Fruit fly (Drosophila melanogaster) whole organism, prepupa: ENCODE measurements around the gene CG34125.
A peak's percentile ranks its signal among the peaks of the same experiment; 100 is the strongest.

Experiments used
- Blimp-1 ChIP-seq: fragments of 200-800 bp; sonication (Bioruptor generic); optimal IDR thresholded peaks from 3 replicates; lab custom pipeline; 2017; ENCODE audit warnings: missing biosample characterization, missing genetic modification characterization, mild to moderate bottlenecking, moderate library complexity, missing genetic modification reagents
- CG10631 ChIP-seq: fragments of 200-800 bp; sonication (Bioruptor generic); optimal IDR thresholded peaks from 2 replicates; lab custom pipeline; 2016; ENCODE audit warnings: missing biosample characterization, missing genetic modification characterization
- CG11294 ChIP-seq: fragments of 200-800 bp; sonication (Bioruptor generic); IDR thresholded peaks from 2 replicates; pipeline ENCODE4 v1.3.6; 2022; ENCODE audit warnings: missing biosample characterization, missing genetic modification characterization
- CG11902 ChIP-seq: fragments of 200-800 bp; sonication (Bioruptor generic); optimal IDR thresholded peaks from 3 replicates; lab custom pipeline; 2016; ENCODE audit warnings: missing biosample characterization, missing genetic modification characterization
- CG32006 ChIP-seq: fragments of 200-800 bp; sonication (Bioruptor generic); optimal IDR thresholded peaks from 3 replicates; lab custom pipeline; 2017; ENCODE audit warnings: missing biosample characterization, mild to moderate bottlenecking, missing genetic modification characterization
- CG34406 ChIP-seq: fragments of 200-800 bp; sonication (Bioruptor generic); optimal IDR thresholded peaks from 3 replicates; lab custom pipeline; 2016; ENCODE audit warnings: missing biosample characterization, missing genetic modification characterization
- CG3919 ChIP-seq: fragments of 200-800 bp; sonication (Bioruptor generic); optimal IDR thresholded peaks from 3 replicates; lab custom pipeline; 2016; ENCODE audit warnings: missing biosample characterization, missing genetic modification characterization
- CG4318 ChIP-seq: fragments of 200-800 bp; sonication (Bioruptor generic); optimal IDR thresholded peaks from 3 replicates; lab custom pipeline; 2017; ENCODE audit warnings: missing biosample characterization, mild to moderate bottlenecking, missing genetic modification characterization
- CG6163 ChIP-seq: fragments of 200-800 bp; sonication (Bioruptor generic); IDR thresholded peaks from 3 replicates; pipeline ENCODE4 v1.3.6; 2022; ENCODE audit warnings: missing biosample characterization, missing genetic modification characterization
- CG6276 ChIP-seq: fragments of 200-800 bp; sonication (Bioruptor generic); optimal IDR thresholded peaks from 2 replicates; lab custom pipeline; 2017; ENCODE audit warnings: missing biosample characterization, mild to moderate bottlenecking, missing genetic modification characterization
- CG6792 ChIP-seq: fragments of 200-800 bp; sonication (Bioruptor generic); optimal IDR thresholded peaks from 3 replicates; lab custom pipeline; 2016; ENCODE audit warnings: missing biosample characterization, missing genetic modification characterization
- CG6808 ChIP-seq: fragments of 200-800 bp; sonication (Bioruptor generic); optimal IDR thresholded peaks from 3 replicates; lab custom pipeline; 2017; ENCODE audit warnings: missing biosample characterization, missing genetic modification characterization, mild to moderate bottlenecking, moderate library complexity, missing genetic modification reagents
- CG8119 ChIP-seq: fragments of 200-800 bp; sonication (Bioruptor generic); IDR thresholded peaks from 3 replicates; pipeline ENCODE4 v1.3.6; 2022; ENCODE audit warnings: missing biosample characterization, missing genetic modification characterization
- CG8319 ChIP-seq: fragments of 200-800 bp; sonication (Bioruptor generic); optimal IDR thresholded peaks from 3 replicates; lab custom pipeline; 2016; ENCODE audit warnings: missing biosample characterization, missing genetic modification characterization
- CG8632 ChIP-seq: fragments of 200-800 bp; sonication (Bioruptor generic); optimal IDR thresholded peaks from 3 replicates; lab custom pipeline; 2016; ENCODE audit warnings: missing biosample characterization, missing genetic modification characterization
- Eip75B ChIP-seq: fragments of 200-800 bp; sonication (Bioruptor generic); optimal IDR thresholded peaks from 3 replicates; lab custom pipeline; 2016; ENCODE audit warnings: missing biosample characterization, missing genetic modification characterization
- Eip78C ChIP-seq: fragments of 200-800 bp; sonication (Bioruptor generic); peaks from one replicate; lab custom pipeline; 2016; ENCODE audit warnings: missing biosample characterization, missing genetic modification characterization
- Eip93F ChIP-seq: fragments of 200-800 bp; sonication (Bioruptor generic); optimal IDR thresholded peaks from 2 replicates; lab custom pipeline; 2016; ENCODE audit warnings: missing biosample characterization, mild to moderate bottlenecking, missing genetic modification characterization
- Gug ChIP-seq: fragments of 200-800 bp; sonication (Bioruptor generic); IDR thresholded peaks from 2 replicates; pipeline ENCODE4 v1.3.6; 2022; ENCODE audit warnings: missing biosample characterization, missing genetic modification characterization
- Hr38 ChIP-seq: sonication (Bioruptor generic); optimal IDR thresholded peaks from 2 replicates; lab custom pipeline; 2016; ENCODE audit warnings: missing biosample characterization, missing genetic modification characterization
- Hr39 ChIP-seq: fragments of 200-800 bp; sonication (Bioruptor generic); optimal IDR thresholded peaks from 2 replicates; lab custom pipeline; 2016; ENCODE audit warnings: missing biosample characterization, missing genetic modification characterization
- Lpt ChIP-seq: fragments of 200-800 bp; sonication (Bioruptor generic); optimal IDR thresholded peaks from 3 replicates; lab custom pipeline; 2016; ENCODE audit warnings: missing biosample characterization, missing genetic modification characterization
- Met ChIP-seq: fragments of 200-800 bp; sonication (Bioruptor generic); optimal IDR thresholded peaks from 3 replicates; lab custom pipeline; 2016; ENCODE audit warnings: missing biosample characterization, missing genetic modification characterization
- OdsH ChIP-seq: fragments of 200-800 bp; sonication (Bioruptor generic); optimal IDR thresholded peaks from 3 replicates; lab custom pipeline; 2016; ENCODE audit warnings: missing biosample characterization, missing genetic modification characterization
- Smox ChIP-seq: fragments of 200-800 bp; sonication (Bioruptor generic); optimal IDR thresholded peaks from 3 replicates; lab custom pipeline; 2016; ENCODE audit warnings: missing biosample characterization, missing genetic modification characterization
- Sox14 ChIP-seq: fragments of 200-800 bp; sonication (Bioruptor generic); optimal IDR thresholded peaks from 3 replicates; lab custom pipeline; 2016; ENCODE audit warnings: missing biosample characterization, missing genetic modification characterization
- Sox15 ChIP-seq: fragments of 200-800 bp; sonication (Bioruptor generic); optimal IDR thresholded peaks from 3 replicates; lab custom pipeline; 2016; ENCODE audit warnings: missing biosample characterization, missing genetic modification characterization
- achi ChIP-seq: fragments of 200-800 bp; sonication (Bioruptor generic); optimal IDR thresholded peaks from 3 replicates; lab custom pipeline; 2016; ENCODE audit warnings: missing biosample characterization, missing genetic modification characterization
- acj6 ChIP-seq: fragments of 200-800 bp; sonication (Bioruptor generic); optimal IDR thresholded peaks from 3 replicates; lab custom pipeline; 2016; ENCODE audit warnings: missing biosample characterization, missing genetic modification characterization
- cyc ChIP-seq: fragments of 200-800 bp; sonication (Bioruptor generic); optimal IDR thresholded peaks from 3 replicates; lab custom pipeline; 2016; ENCODE audit warnings: missing biosample characterization, missing genetic modification characterization
- dac ChIP-seq: fragments of 200-800 bp; sonication (Bioruptor generic); optimal IDR thresholded peaks from 2 replicates; lab custom pipeline; 2017; ENCODE audit warnings: missing biosample characterization, mild to moderate bottlenecking, missing genetic modification characterization
- dsx ChIP-seq: fragments of 200-800 bp; optimal IDR thresholded peaks from 3 replicates; lab custom pipeline; 2019; ENCODE audit warnings: missing biosample characterization, mild to moderate bottlenecking, missing genetic modification characterization, moderate library complexity; ENCODE audit not compliant: poor library complexity, severe bottlenecking
- eg ChIP-seq: fragments of 200-800 bp; sonication (Bioruptor generic); IDR thresholded peaks from 3 replicates; pipeline ENCODE4 v1.3.6; 2022; ENCODE audit warnings: missing biosample characterization, missing genetic modification characterization
- esn ChIP-seq: fragments of 200-800 bp; sonication (Bioruptor generic); optimal IDR thresholded peaks from 2 replicates; lab custom pipeline; 2016; ENCODE audit warnings: missing biosample characterization, mild to moderate bottlenecking, missing genetic modification characterization, moderate library complexity
- fd59A ChIP-seq: fragments of 200-800 bp; sonication (Bioruptor generic); optimal IDR thresholded peaks from 2 replicates; lab custom pipeline; 2017; ENCODE audit warnings: missing biosample characterization, mild to moderate bottlenecking, missing genetic modification characterization, missing genetic modification reagents
- fd85E ChIP-seq: fragments of 200-800 bp; sonication (Bioruptor generic); optimal IDR thresholded peaks from 3 replicates; lab custom pipeline; 2016; ENCODE audit warnings: missing biosample characterization, missing genetic modification characterization
- svp ChIP-seq: fragments of 200-800 bp; sonication (Bioruptor generic); peaks from one replicate; lab custom pipeline; 2016; ENCODE audit warnings: missing biosample characterization, missing genetic modification characterization
- topi ChIP-seq: fragments of 200-800 bp; sonication (Bioruptor generic); optimal IDR thresholded peaks from 3 replicates; lab custom pipeline; 2016; ENCODE audit warnings: missing biosample characterization, missing genetic modification characterization

The CG34125 gene

DNA sequence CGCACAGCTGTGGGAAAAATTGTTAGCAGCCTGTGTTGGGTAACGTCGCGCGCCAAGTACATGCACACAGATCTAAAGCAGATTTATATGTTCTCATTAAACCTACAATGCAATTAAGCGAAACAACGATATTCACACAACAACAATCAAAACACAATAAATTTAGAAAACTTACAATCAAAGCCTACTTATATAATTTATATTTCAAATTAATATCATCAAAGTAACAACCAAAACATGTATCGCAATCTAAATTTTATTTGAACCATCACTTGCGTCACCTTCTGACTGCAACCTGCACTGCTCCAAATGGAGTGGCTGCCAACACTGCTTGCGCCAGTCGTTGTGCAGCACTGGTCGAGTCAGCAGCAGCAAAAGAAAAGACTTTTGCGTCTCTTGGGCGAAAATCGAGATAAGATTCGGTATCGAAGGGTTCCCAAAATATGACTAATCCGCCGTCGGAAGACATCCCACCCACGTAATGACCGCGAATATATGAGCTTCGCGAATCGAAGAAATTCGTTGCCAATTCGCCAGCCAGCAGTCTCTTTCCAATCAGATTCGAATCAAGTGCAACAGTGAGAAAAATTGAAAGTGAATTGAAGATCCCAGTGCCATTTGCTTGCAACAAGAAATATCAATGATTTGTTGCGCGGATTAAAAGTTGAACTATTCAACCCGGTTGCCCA lies 15.9 kb downstream of the CG34125 start, which contains the start of the genes CG8892 and CG34126 (continued):
- peak; percentile 97 for TF ChIP-seq CG32006
- TF ChIP-seq CG10631 (GFP tag; lab: Kevin White, UChicago): peak; percentile 99
- peak; percentile 98 for TF ChIP-seq CG11902
- TF ChIP-seq Eip93F (GFP tag; lab: Kevin White, UChicago): peak; percentile 87
- TF ChIP-seq fd59A (GFP tag; lab: Kevin White, UChicago): peak; percentile 96
- peak; percentile 94 for TF ChIP-seq CG34406 (GFP tag; lab: Kevin White, UChicago)
- peak; percentile 98 for TF ChIP-seq Sox15 (GFP tag; lab: Kevin White, UChicago)
- TF ChIP-seq Eip78C: peak; percentile 98
- peak; percentile 92 for TF ChIP-seq Blimp-1 (GFP tag; lab: Kevin White, UChicago)
- peak; percentile 88 for TF ChIP-seq CG11294
- peak; percentile 90 for TF ChIP-seq Lpt (GFP tag; lab: Kevin White, UChicago)
- peak; percentile 97 for TF ChIP-seq svp (GFP tag; lab: Kevin White, UChicago)
- TF ChIP-seq Hr38 (GFP tag; lab: Kevin White, UChicago): no peak
- peak; percentile 93 for TF ChIP-seq CG6808
- peak; percentile 98 for TF ChIP-seq CG3919 (GFP tag; lab: Kevin White, UChicago)
- peak; percentile 94 for TF ChIP-seq Gug (GFP tag; lab: Robert Waterston, UW)
- peak; percentile 89 for TF ChIP-seq eg
- peak; percentile 81 for TF ChIP-seq CG6276 (GFP tag; lab: Kevin White, UChicago)
- peak; percentile 90 for TF ChIP-seq fd85E (GFP tag; lab: Kevin White, UChicago)
- TF ChIP-seq CG6163 (GFP tag; lab: Robert Waterston, UW): peak; percentile 93
- peak; percentile 96 for TF ChIP-seq CG8319
- TF ChIP-seq CG8119 (GFP tag; lab: Robert Waterston, UW): peak; percentile 88
- peak; percentile 96 for TF ChIP-seq CG4318 (GFP tag; lab: Kevin White, UChicago)
- peak; percentile 97 for TF ChIP-seq topi (GFP tag; lab: Kevin White, UChicago)
- peak; percentile 95 for TF ChIP-seq CG8632
- peak; percentile 96 for TF ChIP-seq dac (GFP tag; lab: Kevin White, UChicago)
- TF ChIP-seq dsx: peak; percentile 89
- TF ChIP-seq Smox (GFP tag; lab: Kevin White, UChicago): peak; percentile 96
- TF ChIP-seq achi (GFP tag; lab: Kevin White, UChicago): peak; percentile 96
- peak; percentile 96 for TF ChIP-seq Eip75B (GFP tag; lab: Kevin White, UChicago)
- TF ChIP-seq cyc: peak; percentile 98
- TF ChIP-seq esn (GFP tag; lab: Kevin White, UChicago): peak; percentile 98
- peak; percentile 95 for TF ChIP-seq Met (GFP tag; lab: Kevin White, UChicago)
- peak; percentile 99 for TF ChIP-seq OdsH
- peak; percentile 95 for TF ChIP-seq CG6792 (GFP tag; lab: Kevin White, UChicago)
- peak; percentile 98 for TF ChIP-seq Hr39 (GFP tag; lab: Kevin White, UChicago)

- TF ChIP-seq CG11294 (no peak), topi (GFP tag; lab: Kevin White, UChicago) (no peak), Sox14 (no peak), Met (GFP tag; lab: Kevin White, UChicago) (no peak), acj6 (no peak)
Measured at dm6 chr2L:4982098-4982646, 16.7 kb downstream of the CG34125 start.
